Worm (Caenorhabditis elegans) whole organism, early embryonic: ENCODE data around the gene cdk-5.

Experiments used
- B0310.2 ChIP-seq: sonication (generic microtip); optimal IDR thresholded peaks from 2 replicates; lab custom pipeline; 2016; ENCODE audit warnings: mild to moderate bottlenecking, missing genetic modification characterization, missing compliant biosample characterization
- F13C5.2 ChIP-seq: sonication (generic microtip); optimal IDR thresholded peaks from 2 replicates; lab custom pipeline; 2017; ENCODE audit warnings: mild to moderate bottlenecking, missing genetic modification characterization, inconsistent platforms, missing compliant biosample characterization
- aly-1 ChIP-seq: sonication (generic microtip); optimal IDR thresholded peaks from 2 replicates; lab custom pipeline; 2016; ENCODE audit warnings: missing genetic modification characterization, missing compliant biosample characterization
- ama-1 ChIP-seq: fragments of 150-350 bp; optimal IDR thresholded peaks from 2 replicates; lab custom pipeline; 2014
- ceh-13 ChIP-seq: fragments of 200-800 bp; sonication (Bioruptor generic); optimal IDR thresholded peaks from 2 replicates; lab custom pipeline; 2018; ENCODE audit warnings: mild to moderate bottlenecking, missing genetic modification characterization, missing compliant biosample characterization
- ceh-36 ChIP-seq: sonication (generic microtip); optimal IDR thresholded peaks from 2 replicates; lab custom pipeline; 2016; ENCODE audit warnings: missing genetic modification characterization, inconsistent platforms, missing compliant biosample characterization
- ets-7 ChIP-seq: sonication (generic microtip); optimal IDR thresholded peaks from 2 replicates; lab custom pipeline; 2016; ENCODE audit warnings: missing genotype, missing genetic modification characterization, missing compliant biosample characterization
- flt-1 ChIP-seq: fragments of 200-800 bp; sonication (Bioruptor generic); IDR thresholded peaks from 2 replicates; pipeline ENCODE4 v1.3.6; 2022; ENCODE audit warnings: missing genetic modification characterization, missing compliant biosample characterization
- hmbx-1 ChIP-seq: sonication (generic microtip); optimal IDR thresholded peaks from 2 replicates; lab custom pipeline; 2016; ENCODE audit warnings: mild to moderate bottlenecking, missing genetic modification characterization, missing compliant biosample characterization
- hmg-4 ChIP-seq: fragments of 200-800 bp; sonication (Bioruptor generic); optimal IDR thresholded peaks from 2 replicates; lab custom pipeline; 2018; ENCODE audit warnings: mild to moderate bottlenecking, missing genetic modification characterization, missing compliant biosample characterization
- pes-1 ChIP-seq: fragments of 200-800 bp; sonication (Bioruptor generic); IDR thresholded peaks from 2 replicates; pipeline ENCODE4 v1.3.6; 2022; ENCODE audit warnings: missing genetic modification reagents, missing genetic modification characterization, missing compliant biosample characterization
- tbx-11 ChIP-seq: fragments of 200-800 bp; sonication (Bioruptor generic); IDR thresholded peaks from 2 replicates; pipeline ENCODE4 v1.3.6; 2022; ENCODE audit warnings: missing genetic modification characterization, missing compliant biosample characterization
- tbx-37 ChIP-seq: fragments of 200-800 bp; sonication (Bioruptor generic); conservative IDR thresholded peaks from 2 replicates; pipeline ENCODE4 v1.3.6; 2022; ENCODE audit warnings: missing genetic modification reagents, missing genetic modification characterization, missing compliant biosample characterization
- tra-4 ChIP-seq: sonication (generic microtip); optimal IDR thresholded peaks from 2 replicates; lab custom pipeline; 2017; ENCODE audit warnings: missing genetic modification characterization, missing compliant biosample characterization

DNA sequence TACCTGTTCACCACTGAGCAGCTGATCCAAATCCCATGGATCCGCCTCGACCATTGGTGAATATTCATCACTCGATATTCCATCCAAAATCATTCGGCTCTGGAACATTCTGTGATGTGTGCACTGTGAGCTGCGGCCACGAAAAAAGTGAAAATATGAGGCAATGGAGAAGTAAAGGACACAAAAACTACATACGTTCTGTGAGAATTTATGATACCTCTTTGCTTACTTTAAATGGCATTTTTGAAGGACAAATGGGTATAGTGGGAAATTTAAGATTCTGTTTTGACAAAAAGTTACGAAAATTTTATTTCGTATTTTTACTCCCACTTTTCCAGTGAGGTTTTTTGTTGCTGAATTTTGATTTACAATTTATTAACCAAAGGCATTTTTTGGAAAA, 26.2 kb upstream of the cdk-5 start, which contains the start of gene twk-40:
- TF ChIP-seq ceh-36 (tag; lab: Kevin White, UChicago) (no peak), ama-1 (lab: Kevin White, UChicago) (no peak), flt-1 (GFP tag; lab: Robert Waterston, UW) (no peak), F13C5.2 (tag; lab: Kevin White, UChicago) (no peak), tbx-37 (GFP tag; lab: Robert Waterston, UW) (no peak), tbx-11 (GFP tag; lab: Robert Waterston, UW) (no peak), hmbx-1 (no peak), ets-7 (tag; lab: Kevin White, UChicago) (no peak), tra-4 (tag; lab: Kevin White, UChicago) (no peak), hmg-4 (GFP tag; lab: Kevin White, UChicago) (no peak), pes-1 (no peak), aly-1 (tag; lab: Kevin White, UChicago) (no peak), B0310.2 (tag; lab: Kevin White, UChicago) (no peak), ceh-13 (no peak)
